Worm (Caenorhabditis elegans) whole organism, L1 larva: ENCODE data around the gene his-17.

Source experiments
- ama-1 ChIP-seq: fragments of 150-350 bp; optimal IDR thresholded peaks from 2 replicates; lab custom pipeline; 2014
- blmp-1 ChIP-seq: fragments of 150-350 bp; optimal IDR thresholded peaks from 2 replicates; lab custom pipeline; 2014; ENCODE audit warnings: missing biosample characterization, missing genetic modification characterization
- fos-1 ChIP-seq: fragments of 150-350 bp; optimal IDR thresholded peaks from 2 replicates; lab custom pipeline; 2014; ENCODE audit warnings: missing biosample characterization, missing genetic modification characterization
- lin-13 ChIP-seq: fragments of 150-350 bp; optimal IDR thresholded peaks from 2 replicates; lab custom pipeline; 2014; ENCODE audit warnings: missing biosample characterization, missing genetic modification reagents, missing genetic modification characterization
- mdl-1 ChIP-seq, 2 experiments: fragments of 150-350 bp; optimal IDR thresholded peaks; 2 replicates each; lab custom pipeline; 2014 to 2017; ENCODE audit warnings: missing biosample characterization in 2 of 2, missing genetic modification characterization in 2 of 2, inconsistent platforms in 1 of 2
- pqm-1 ChIP-seq: sonication (generic microtip); optimal IDR thresholded peaks from 3 replicates; lab custom pipeline; 2017; ENCODE audit warnings: missing biosample characterization, missing genetic modification characterization
- tlp-1 ChIP-seq: fragments of 150-350 bp; optimal IDR thresholded peaks from 2 replicates; lab custom pipeline; 2014; ENCODE audit warnings: missing biosample characterization, missing genetic modification characterization
- zag-1 ChIP-seq: fragments of 150-350 bp; optimal IDR thresholded peaks from 2 replicates; lab custom pipeline; 2014; ENCODE audit warnings: missing biosample characterization, missing genetic modification characterization

DNA sequence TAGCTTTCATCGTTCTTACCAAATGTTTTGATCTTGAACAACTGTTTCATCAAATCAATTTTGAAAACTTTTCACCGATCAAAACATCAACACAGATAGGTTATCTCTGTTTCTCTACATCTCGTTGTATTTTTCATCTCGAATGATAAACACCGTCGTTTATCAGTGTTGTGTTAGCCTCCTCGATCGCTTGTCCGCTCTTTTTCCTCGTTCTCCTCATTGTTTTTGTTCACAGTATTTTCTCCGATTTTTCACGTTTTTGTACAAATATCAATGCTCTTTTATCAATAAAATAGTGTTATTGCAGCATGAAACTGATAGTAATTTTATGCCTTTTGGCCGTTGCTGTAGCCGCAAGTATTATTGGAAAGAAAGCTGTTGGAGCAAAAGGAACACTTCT lies 25.0 kb upstream of the his-17 start, which contains the start of gene ttr-47:
- TF ChIP-seq ama-1 (lab: Kevin White, UChicago), result no peak
- no peak for TF ChIP-seq lin-13
- TF ChIP-seq fos-1 (tag; lab: Kevin White, UChicago), result no peak
- no peak for TF ChIP-seq zag-1
- TF ChIP-seq mdl-1 (tag; optimal IDR thresholded peaks at IDR 0.05; lab: Kevin White, UChicago), result no peak
- TF ChIP-seq tlp-1 (tag; lab: Kevin White, UChicago), result no peak
- peak; percentile 15 for TF ChIP-seq blmp-1 (tag; lab: Kevin White, UChicago)
- no peak for TF ChIP-seq pqm-1 (tag; lab: Kevin White, UChicago)
